Fruit fly (Drosophila melanogaster) whole organism, embryonic: ENCODE measurements around the gene CG6470.

Experiments used
- BtbVII ChIP-seq: fragments of 200-800 bp; sonication (Bioruptor generic); optimal IDR thresholded peaks from 3 replicates; lab custom pipeline; 2017; ENCODE audit warnings: missing biosample characterization, mild to moderate bottlenecking, missing genetic modification characterization
- CG11504 ChIP-seq: fragments of 200-800 bp; sonication (Bioruptor generic); optimal IDR thresholded peaks from 3 replicates; lab custom pipeline; 2019; ENCODE audit warnings: missing biosample characterization, mild to moderate bottlenecking, missing genetic modification characterization, moderate library complexity
- CG12659 ChIP-seq: fragments of 200-800 bp; sonication (Bioruptor generic); optimal IDR thresholded peaks from 3 replicates; lab custom pipeline; 2017; ENCODE audit warnings: mild to moderate bottlenecking, missing biosample characterization, missing genetic modification reagents, missing genetic modification characterization
- CG14710 ChIP-seq: fragments of 200-800 bp; sonication (Bioruptor generic); optimal IDR thresholded peaks from 3 replicates; lab custom pipeline; 2019; ENCODE audit warnings: missing biosample characterization, mild to moderate bottlenecking, missing genetic modification characterization, moderate library complexity
- CG14965 ChIP-seq: fragments of 200-800 bp; sonication (Bioruptor generic); optimal IDR thresholded peaks from 2 replicates; lab custom pipeline; 2016; ENCODE audit warnings: missing biosample characterization, missing genetic modification characterization, borderline replicate concordance
- CG1529 ChIP-seq: fragments of 200-800 bp; sonication (Bioruptor generic); optimal IDR thresholded peaks from 3 replicates; lab custom pipeline; 2018; ENCODE audit warnings: missing biosample characterization, missing genetic modification characterization
- CG15479 ChIP-seq: fragments of 200-800 bp; sonication (Bioruptor generic); optimal IDR thresholded peaks from 3 replicates; lab custom pipeline; 2019; ENCODE audit warnings: missing biosample characterization, mild to moderate bottlenecking, missing genetic modification characterization, moderate library complexity
- CG17612 ChIP-seq: fragments of 200-800 bp; sonication (Bioruptor generic); IDR thresholded peaks from 2 replicates; pipeline ENCODE4 v1.3.6; 2022; ENCODE audit warnings: missing biosample characterization, missing genetic modification characterization
- CG2116 ChIP-seq: fragments of 200-800 bp; sonication (Bioruptor generic); optimal IDR thresholded peaks from 3 replicates; lab custom pipeline; 2018; ENCODE audit warnings: missing biosample characterization, mild to moderate bottlenecking, missing genetic modification characterization
- CG2712 ChIP-seq: fragments of 200-800 bp; optimal IDR thresholded peaks from 3 replicates; lab custom pipeline; 2019; ENCODE audit warnings: missing biosample characterization, mild to moderate bottlenecking, missing genetic modification characterization, moderate library complexity
- CG2889 ChIP-seq: fragments of 200-800 bp; sonication (Bioruptor generic); IDR thresholded peaks from 3 replicates; pipeline ENCODE4 v1.3.6; 2022; ENCODE audit warnings: missing biosample characterization, missing genetic modification characterization
- CG30020 ChIP-seq: fragments of 200-800 bp; optimal IDR thresholded peaks from 2 replicates; lab custom pipeline; 2019; ENCODE audit warnings: missing biosample characterization, mild to moderate bottlenecking, missing genetic modification characterization, moderate library complexity
- CG31441 ChIP-seq: fragments of 200-800 bp; sonication (Bioruptor generic); IDR thresholded peaks from 2 replicates; pipeline ENCODE4 v1.3.6; 2022; ENCODE audit warnings: missing biosample characterization, missing genetic modification characterization
- CG32767 ChIP-seq: fragments of 200-800 bp; sonication (Bioruptor generic); IDR thresholded peaks from 2 replicates; pipeline ENCODE4 v1.3.6; 2022; ENCODE audit warnings: missing biosample characterization, missing genetic modification characterization
- CG34422 ChIP-seq: fragments of 200-800 bp; sonication (Bioruptor generic); IDR thresholded peaks from 3 replicates; pipeline ENCODE4 v1.3.6; 2022; ENCODE audit warnings: missing biosample characterization, missing genetic modification characterization
- CG3726 ChIP-seq: fragments of 200-800 bp; sonication (Bioruptor generic); IDR thresholded peaks from 3 replicates; pipeline ENCODE4, ENCODE4 v1.3.6; 2022; ENCODE audit warnings: missing biosample characterization, missing genetic modification characterization
- CG7271 ChIP-seq: fragments of 200-800 bp; sonication (Bioruptor generic); optimal IDR thresholded peaks from 2 replicates; lab custom pipeline; 2018; ENCODE audit warnings: missing biosample characterization, mild to moderate bottlenecking, missing genetic modification characterization, moderate library complexity
- CG8359 ChIP-seq: fragments of 200-800 bp; sonication (Bioruptor generic); optimal IDR thresholded peaks from 2 replicates; lab custom pipeline; 2017; ENCODE audit warnings: missing biosample characterization, mild to moderate bottlenecking, missing genetic modification characterization, borderline replicate concordance
- CG8944 ChIP-seq: fragments of 200-800 bp; sonication (Bioruptor generic); optimal IDR thresholded peaks from 3 replicates; lab custom pipeline; 2016; ENCODE audit warnings: missing biosample characterization, missing genetic modification characterization
- CG9437 ChIP-seq: fragments of 200-800 bp; sonication (Bioruptor generic); optimal IDR thresholded peaks from 2 replicates; lab custom pipeline; 2018; ENCODE audit warnings: missing biosample characterization, mild to moderate bottlenecking, missing genetic modification characterization
- Deaf1 ChIP-seq: fragments of 200-800 bp; optimal IDR thresholded peaks from 3 replicates; lab custom pipeline; 2019; ENCODE audit warnings: missing biosample characterization, mild to moderate bottlenecking, missing genetic modification characterization, moderate library complexity
- HmgZ ChIP-seq: fragments of 200-800 bp; sonication (Bioruptor generic); optimal IDR thresholded peaks from 2 replicates; lab custom pipeline; 2018; ENCODE audit warnings: missing biosample characterization, mild to moderate bottlenecking, missing genetic modification characterization
- Hmr ChIP-seq: fragments of 200-800 bp; sonication (Bioruptor generic); optimal IDR thresholded peaks from 3 replicates; lab custom pipeline; 2017; ENCODE audit warnings: mild to moderate bottlenecking, missing biosample characterization, missing genetic modification reagents, missing genetic modification characterization
- NC2β ChIP-seq: fragments of 200-800 bp; sonication (Bioruptor generic); optimal IDR thresholded peaks from 2 replicates; lab custom pipeline; 2016; ENCODE audit warnings: missing biosample characterization, missing genetic modification characterization
- Oli ChIP-seq: fragments of 200-800 bp; sonication (Bioruptor generic); optimal IDR thresholded peaks from 2 replicates; lab custom pipeline; 2018; ENCODE audit warnings: missing biosample characterization, mild to moderate bottlenecking, missing genetic modification characterization, moderate library complexity
- Opbp ChIP-seq: fragments of 200-800 bp; sonication (Bioruptor generic); IDR thresholded peaks from 3 replicates; pipeline ENCODE4 v1.3.6; 2022; ENCODE audit warnings: missing biosample characterization, missing genetic modification characterization; ENCODE audit not compliant: partially characterized antibody
- Ptx1 ChIP-seq: fragments of 200-800 bp; sonication (Bioruptor generic); IDR thresholded peaks from 2 replicates; pipeline ENCODE4 v1.3.6; 2022; ENCODE audit warnings: missing biosample characterization, missing genetic modification characterization
- Sry-β ChIP-seq: fragments of 200-800 bp; sonication (Bioruptor generic); optimal IDR thresholded peaks from 2 replicates; lab custom pipeline; 2018; ENCODE audit warnings: missing biosample characterization, mild to moderate bottlenecking, missing genetic modification characterization, moderate library complexity
- Taf1 ChIP-seq: fragments of 200-800 bp; sonication (Bioruptor generic); IDR thresholded peaks from 2 replicates; pipeline ENCODE4 v1.3.6; 2022; ENCODE audit warnings: missing biosample characterization, missing genetic modification characterization
- Tbp ChIP-seq: fragments of >200 bp; optimal IDR thresholded peaks from 2 replicates; lab custom pipeline; 2018; ENCODE audit warnings: missing biosample characterization, missing genetic modification characterization
- YL-1 ChIP-seq: fragments of 200-800 bp; sonication (Bioruptor generic); optimal IDR thresholded peaks from 3 replicates; lab custom pipeline; 2017; ENCODE audit warnings: missing biosample characterization, mild to moderate bottlenecking, missing genetic modification characterization
- br ChIP-seq: fragments of >200 bp; optimal IDR thresholded peaks from 2 replicates; lab custom pipeline; 2017
- bsh ChIP-seq, 2 experiments: fragments of 200-800 bp; sonication (Bioruptor generic); optimal IDR thresholded peaks; 2 replicates each; lab custom pipeline; 2017 to 2018; ENCODE audit warnings: mild to moderate bottlenecking in 2 of 2, missing biosample characterization in 2 of 2, missing genetic modification characterization in 2 of 2, moderate library complexity in 1 of 2
- cato ChIP-seq: fragments of 200-800 bp; sonication (Bioruptor generic); optimal IDR thresholded peaks from 2 replicates; lab custom pipeline; 2016; ENCODE audit warnings: missing biosample characterization, missing genetic modification characterization, borderline replicate concordance
- crol ChIP-seq: fragments of 200-800 bp; sonication (Bioruptor generic); IDR thresholded peaks from 2 replicates; pipeline ENCODE4 v1.3.6; 2022; ENCODE audit warnings: missing biosample characterization, missing genetic modification characterization
- da ChIP-seq: fragments of 200-800 bp; sonication (Bioruptor generic); optimal IDR thresholded peaks from 2 replicates; lab custom pipeline; 2016; ENCODE audit warnings: missing biosample characterization, missing genetic modification characterization
- en ChIP-seq: fragments of 200-800 bp; sonication (Bioruptor generic); optimal IDR thresholded peaks from 2 replicates; lab custom pipeline; 2016; ENCODE audit warnings: missing biosample characterization, missing genetic modification characterization
- fd64A ChIP-seq: fragments of 200-800 bp; sonication (Bioruptor generic); optimal IDR thresholded peaks from 3 replicates; lab custom pipeline; 2018; ENCODE audit warnings: missing biosample characterization, mild to moderate bottlenecking, missing genetic modification characterization
- knrl ChIP-seq: fragments of 200-800 bp; sonication (Bioruptor generic); IDR thresholded peaks from 3 replicates; pipeline ENCODE4 v1.3.6; 2022; ENCODE audit warnings: missing biosample characterization, missing genetic modification characterization; ENCODE audit not compliant: partially characterized antibody
- mirr ChIP-seq: fragments of 200-800 bp; sonication (Bioruptor generic); optimal IDR thresholded peaks from 3 replicates; lab custom pipeline; 2018; ENCODE audit warnings: missing biosample characterization, mild to moderate bottlenecking, missing genetic modification characterization
- nerfin-1 ChIP-seq: fragments of 200-800 bp; sonication (Bioruptor generic); optimal IDR thresholded peaks from 3 replicates; lab custom pipeline; 2019; ENCODE audit warnings: missing biosample characterization, mild to moderate bottlenecking, missing genetic modification characterization, moderate library complexity
- phol ChIP-seq: fragments of 200-800 bp; sonication (Bioruptor generic); optimal IDR thresholded peaks from 3 replicates; lab custom pipeline; 2018; ENCODE audit warnings: missing biosample characterization, mild to moderate bottlenecking, missing genetic modification characterization, moderate library complexity
- pzg ChIP-seq: fragments of 200-800 bp; sonication (Bioruptor generic); optimal IDR thresholded peaks from 3 replicates; lab custom pipeline; 2018; ENCODE audit warnings: missing biosample characterization, mild to moderate bottlenecking, missing genetic modification characterization, moderate library complexity
- run ChIP-seq: fragments of 200-800 bp; sonication (Bioruptor generic); optimal IDR thresholded peaks from 3 replicates; lab custom pipeline; 2018; ENCODE audit warnings: missing biosample characterization, mild to moderate bottlenecking, missing genetic modification characterization
- sna ChIP-seq: fragments of 200-800 bp; sonication (Bioruptor generic); IDR thresholded peaks from 2 replicates; pipeline ENCODE4 v1.3.6; 2022; ENCODE audit warnings: missing biosample characterization, missing genetic modification characterization; ENCODE audit not compliant: partially characterized antibody
- tap ChIP-seq: fragments of 200-800 bp; optimal IDR thresholded peaks from 3 replicates; lab custom pipeline; 2019; ENCODE audit warnings: missing biosample characterization, mild to moderate bottlenecking, missing genetic modification characterization, moderate library complexity
- tgo ChIP-seq: fragments of 200-800 bp; sonication (Bioruptor generic); IDR thresholded peaks from 3 replicates; pipeline ENCODE4 v1.3.6; 2022; ENCODE audit warnings: missing biosample characterization, missing genetic modification characterization
- toy ChIP-seq: fragments of 200-800 bp; sonication (Bioruptor generic); IDR thresholded peaks from 2 replicates; pipeline ENCODE4 v1.3.6; 2022; ENCODE audit warnings: missing biosample characterization, missing genetic modification characterization
- tx ChIP-seq: fragments of 200-800 bp; sonication (Bioruptor generic); optimal IDR thresholded peaks from 2 replicates; lab custom pipeline; 2016; ENCODE audit warnings: missing biosample characterization, missing genetic modification characterization
- unc-4 ChIP-seq: fragments of 200-800 bp; sonication (Bioruptor generic); IDR thresholded peaks from 2 replicates; pipeline ENCODE4 v1.3.6; 2022; ENCODE audit warnings: missing biosample characterization, missing genetic modification characterization; ENCODE audit not compliant: partially characterized antibody

The CG6470 gene

DNA sequence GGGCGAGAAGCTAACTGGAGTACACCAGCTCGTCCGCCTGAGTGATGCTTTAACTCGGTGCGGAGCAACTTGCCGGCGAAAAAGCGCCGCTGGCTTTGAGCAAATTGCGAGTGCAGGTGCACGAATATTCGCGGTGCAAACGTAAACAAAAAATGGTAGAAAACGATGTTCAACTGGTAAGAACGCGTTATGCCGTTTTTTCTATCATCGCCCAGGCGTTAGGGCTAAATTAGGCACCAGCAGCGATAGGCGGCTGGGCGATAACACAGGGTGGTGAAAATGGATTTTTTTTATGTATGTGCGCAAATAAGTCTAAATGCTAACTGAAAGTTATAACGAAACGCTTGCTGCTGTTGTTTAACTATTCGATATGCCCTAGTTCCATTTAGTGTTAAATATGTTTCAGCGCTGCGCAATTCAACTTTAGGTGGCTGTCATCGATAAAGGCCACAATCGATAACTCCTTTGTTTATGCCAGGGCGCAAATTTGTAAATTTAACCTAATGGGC, 14.9 kb downstream of the CG6470 start, which contains the start of the genes Pgant7 and Xrcc2 (continued):
- TF ChIP-seq tgo (GFP tag; lab: Robert Waterston, UW), result no peak
- TF ChIP-seq Oli (tag; lab: Kevin White, UChicago), result no peak
- TF ChIP-seq CG2889 (GFP tag; lab: Robert Waterston, UW), result no peak
- no peak for TF ChIP-seq Taf1 (GFP tag; lab: Robert Waterston, UW)
- no peak for TF ChIP-seq nerfin-1 (tag; lab: Kevin White, UChicago)
- TF ChIP-seq CG2712 (tag; lab: Kevin White, UChicago), result no peak
- no peak for TF ChIP-seq CG8944 (GFP tag; lab: Kevin White, UChicago)
- TF ChIP-seq phol, result peak; percentile 39
- peak; percentile 14 for TF ChIP-seq CG15479
- no peak for TF ChIP-seq CG9437 (GFP tag; lab: Kevin White, UChicago)
- peak; percentile 55; the same call in 1 of the 3 replicates for TF ChIP-seq Opbp (GFP tag; lab: Robert Waterston, UW)
- TF ChIP-seq CG8359 (GFP tag; lab: Kevin White, UChicago), result no peak
- TF ChIP-seq unc-4, result peak; percentile 69; the same call in 1 of the 2 replicates
- TF ChIP-seq CG34422 (GFP tag; lab: Robert Waterston, UW), result peak; percentile 67; the same call in 2 of the 3 replicates
- TF ChIP-seq CG12659 (GFP tag; lab: Kevin White, UChicago), result peak; percentile 53
- no peak for TF ChIP-seq CG14965 (GFP tag; lab: Kevin White, UChicago)
- peak; percentile 74 for TF ChIP-seq YL-1 (GFP tag; lab: Kevin White, UChicago)
- TF ChIP-seq Hmr (GFP tag; lab: Kevin White, UChicago), result no peak
- no peak for TF ChIP-seq tx (GFP tag; lab: Kevin White, UChicago)
- TF ChIP-seq tap (tag; lab: Kevin White, UChicago), result no peak
- peak; percentile 76 for TF ChIP-seq sna
- no peak for TF ChIP-seq Ptx1
- TF ChIP-seq mirr (GFP tag; lab: Kevin White, UChicago), result no peak
- TF ChIP-seq CG3726 (GFP tag; lab: Robert Waterston, UW), result no peak
- TF ChIP-seq CG7271 (tag; lab: Kevin White, UChicago), result no peak
- no peak for TF ChIP-seq run
- TF ChIP-seq NC2β, result no peak
- no peak for TF ChIP-seq CG17612 (GFP tag; lab: Robert Waterston, UW)
- TF ChIP-seq br (lab: Kevin White, UChicago), result no peak
- no peak for TF ChIP-seq Sry-β
- no peak for TF ChIP-seq toy (GFP tag; lab: Robert Waterston, UW)
- TF ChIP-seq bsh (GFP tag; optimal IDR thresholded peaks at IDR 0.05; lab: Kevin White, UChicago), result no peak
- TF ChIP-seq da (GFP tag; lab: Kevin White, UChicago), result no peak
- peak; percentile 79 for TF ChIP-seq CG2116 (GFP tag; lab: Kevin White, UChicago)
- TF ChIP-seq knrl (GFP tag; lab: Robert Waterston, UW), result peak; percentile 65
- peak; percentile 1 for TF ChIP-seq HmgZ (tag; lab: Kevin White, UChicago)
- TF ChIP-seq crol (GFP tag; lab: Robert Waterston, UW), result no peak
- TF ChIP-seq CG30020 (tag; lab: Kevin White, UChicago), result peak; percentile 7
- no peak for TF ChIP-seq en
- TF ChIP-seq Tbp (GFP tag; lab: Kevin White, UChicago), result no peak
- TF ChIP-seq BtbVII (GFP tag; lab: Kevin White, UChicago), result no peak
- no peak for TF ChIP-seq CG1529
- TF ChIP-seq Deaf1 (tag; lab: Kevin White, UChicago), result peak; percentile 8
- peak; percentile 48 for TF ChIP-seq CG14710 (tag; lab: Kevin White, UChicago)
- TF ChIP-seq pzg (GFP tag; lab: Kevin White, UChicago), result peak; percentile 65
- TF ChIP-seq cato (GFP tag; lab: Kevin White, UChicago), result no peak
- TF ChIP-seq fd64A (GFP tag; lab: Kevin White, UChicago), result no peak
- TF ChIP-seq CG11504 (tag; lab: Kevin White, UChicago), result peak; percentile 73
- no peak for TF ChIP-seq CG32767 (GFP tag; lab: Robert Waterston, UW)
- no peak for TF ChIP-seq CG31441 (GFP tag; lab: Robert Waterston, UW)
